In the genomic region with DNA sequence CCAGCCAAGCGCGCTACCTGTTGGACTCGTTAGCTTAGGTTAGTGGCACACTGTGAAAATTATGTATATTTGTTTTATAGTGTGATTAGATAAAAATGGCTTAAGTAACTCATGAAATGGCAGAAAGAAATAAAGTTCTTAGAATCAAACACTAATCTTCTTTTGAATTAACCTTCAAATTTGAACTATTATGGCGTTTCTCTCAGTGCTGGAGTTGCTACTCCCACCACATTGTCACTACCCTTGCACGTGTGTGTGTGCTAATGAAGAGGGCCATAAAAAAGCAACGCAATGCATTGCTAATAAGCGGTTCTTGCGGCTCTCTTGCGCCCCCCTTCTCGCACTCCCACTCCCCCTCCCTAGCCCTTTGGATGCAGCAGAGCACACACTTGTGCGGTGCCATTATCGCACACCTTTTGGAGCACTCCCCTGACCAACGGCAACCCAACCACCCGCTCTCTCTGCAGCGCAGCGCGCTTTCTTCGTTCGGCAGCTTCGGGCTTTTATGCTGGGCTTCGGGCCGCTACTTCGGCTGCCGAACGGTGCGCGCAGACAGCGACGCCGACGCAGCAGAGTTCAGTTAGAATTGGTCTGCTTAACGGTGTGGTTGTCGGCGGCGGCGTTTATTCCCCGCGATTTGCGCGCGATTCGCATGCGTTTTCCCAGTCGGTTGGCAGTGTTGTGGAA, we compare ENCODE assay signal across 1 fruit fly cellular context.
A peak's percentile ranks its signal among the peaks of the same experiment; 100 is the strongest.
TF ChIP-seq lines count a peak whose summit lies in the region.

No protein-coding gene starts in this region.

TF ChIP-seq in whole organism, embryonic, 481 proteins besides CTCF, POLR2A, EP300 and RAD21 (continued from another document and continues in another):
- TF ChIP-seq schlank (tag; optimal IDR thresholded peaks at IDR 0.05; lab: Kevin White, UChicago) (no peak), NC2α (GFP tag; optimal IDR thresholded peaks at IDR 0.05; lab: Kevin White, UChicago) (peak; percentile 74), CG14860 (GFP tag; IDR thresholded peaks at IDR 0.05; lab: Robert Waterston, UW; ENCODE audit: partially characterized antibody) (no peak), fd96Cb (tag; optimal IDR thresholded peaks at IDR 0.05; lab: Kevin White, UChicago) (peak; percentile 93), HmgZ (tag; optimal IDR thresholded peaks at IDR 0.05; lab: Kevin White, UChicago) (peak; percentile 62), Ptx1 (GFP tag; IDR thresholded peaks at IDR 0.05; lab: Robert Waterston, UW) (peak; percentile 94), slou (GFP tag; optimal IDR thresholded peaks at IDR 0.05; lab: Kevin White, UChicago) (peak; percentile 51), Oaz (GFP tag; IDR thresholded peaks at IDR 0.05; lab: Robert Waterston, UW) (peak; percentile 82), CG10543 (GFP tag; optimal IDR thresholded peaks at IDR 0.05; lab: Kevin White, UChicago) (peak; percentile 64), CG12659 (GFP tag; optimal IDR thresholded peaks at IDR 0.05; lab: Kevin White, UChicago) (peak; percentile 88), lmd (GFP tag; IDR thresholded peaks at IDR 0.05; lab: Robert Waterston, UW) (peak; percentile 90), gce (GFP tag; IDR thresholded peaks at IDR 0.05; lab: Robert Waterston, UW) (peak; percentile 87), emc (GFP tag; optimal IDR thresholded peaks at IDR 0.05; lab: Kevin White, UChicago) (peak; percentile 13), CG18476 (GFP tag; optimal IDR thresholded peaks at IDR 0.05; lab: Kevin White, UChicago) (peak; percentile 78), chif (GFP tag; optimal IDR thresholded peaks at IDR 0.05; lab: Kevin White, UChicago) (peak; percentile 85 to 91), ftz-f1 (GFP tag; optimal IDR thresholded peaks at IDR 0.05; lab: Kevin White, UChicago) (peak; percentile 11), onecut (GFP tag; IDR thresholded peaks at IDR 0.05; lab: Robert Waterston, UW) (peak; percentile 89), Hand (GFP tag; optimal IDR thresholded peaks at IDR 0.05; lab: Kevin White, UChicago) (peak; percentile 28), phol (tag; optimal IDR thresholded peaks at IDR 0.05; lab: Kevin White, UChicago) (peak; percentile 93), CG17385 (GFP tag; optimal IDR thresholded peaks at IDR 0.05; lab: Kevin White, UChicago) (peak; percentile 88), NC2β (GFP tag; optimal IDR thresholded peaks at IDR 0.05; lab: Kevin White, UChicago) (peak; percentile 89), sc (optimal IDR thresholded peaks at IDR 0.05; lab: Kevin White, UChicago) (no peak), sc (GFP tag; optimal IDR thresholded peaks at IDR 0.05; lab: Kevin White, UChicago) (peak; percentile 89), CG11696 (GFP tag; IDR thresholded peaks at IDR 0.05; lab: Robert Waterston, UW) (peak; percentile 75), Sin3A (optimal IDR thresholded peaks at IDR 0.05; lab: Kevin White, UChicago) (no peak), cato (GFP tag; optimal IDR thresholded peaks at IDR 0.05; lab: Kevin White, UChicago; ENCODE audit: borderline replicate concordance) (peak; percentile 83), CG11093 (GFP tag; IDR thresholded peaks at IDR 0.05; lab: Robert Waterston, UW) (peak; percentile 88), CG4424 (GFP tag; optimal IDR thresholded peaks at IDR 0.05; lab: Kevin White, UChicago) (peak; percentile 94), Sry-δ (GFP tag; optimal IDR thresholded peaks at IDR 0.05; lab: Kevin White, UChicago) (peak; percentile 58), CG12219 (GFP tag; optimal IDR thresholded peaks at IDR 0.05; lab: Kevin White, UChicago) (peak; percentile 88), Side (GFP tag; optimal IDR thresholded peaks at IDR 0.05; lab: Kevin White, UChicago) (peak; percentile 86), psq (GFP tag; optimal IDR thresholded peaks at IDR 0.05; lab: Kevin White, UChicago) (peak; percentile 58), Asciz (GFP tag; optimal IDR thresholded peaks at IDR 0.05; lab: Kevin White, UChicago) (peak; percentile 93), CG9876 (GFP tag; optimal IDR thresholded peaks at IDR 0.05; lab: Kevin White, UChicago) (peak; percentile 60), fru (optimal IDR thresholded peaks at IDR 0.05; lab: Kevin White, UChicago) (no peak), CG5953 (GFP tag; IDR thresholded peaks at IDR 0.05; lab: Robert Waterston, UW) (peak; percentile 90), Dfd (GFP tag; optimal IDR thresholded peaks at IDR 0.05; lab: Kevin White, UChicago) (no peak), ap (GFP tag; IDR thresholded peaks at IDR 0.05; lab: Robert Waterston, UW) (peak; percentile 91), danr (GFP tag; IDR thresholded peaks at IDR 0.05; lab: Robert Waterston, UW) (peak; percentile 87), CG8290 (GFP tag; optimal IDR thresholded peaks at IDR 0.05; lab: Kevin White, UChicago) (peak; percentile 67), CG8290 (tag; optimal IDR thresholded peaks at IDR 0.05; lab: Kevin White, UChicago) (peak in 1 of 2 experiments; percentile 68), Ssrp (tag; optimal IDR thresholded peaks at IDR 0.05; lab: Kevin White, UChicago) (peak; percentile 92), CG18599 (GFP tag; optimal IDR thresholded peaks at IDR 0.05; lab: Kevin White, UChicago) (peak; percentile 82), lbe (GFP tag; optimal IDR thresholded peaks at IDR 0.05; lab: Kevin White, UChicago) (no peak), MESR4 (GFP tag; optimal IDR thresholded peaks at IDR 0.05; lab: Kevin White, UChicago) (peak; percentile 23), CG1603 (tag; optimal IDR thresholded peaks at IDR 0.05; lab: Kevin White, UChicago) (peak; percentile 95), dan (GFP tag; IDR thresholded peaks at IDR 0.05; lab: Robert Waterston, UW) (peak; percentile 52; the same call in 1 of the 2 replicates), da (GFP tag; optimal IDR thresholded peaks at IDR 0.05; lab: Kevin White, UChicago) (peak; percentile 75), vvl (GFP tag; IDR thresholded peaks at IDR 0.05; lab: Robert Waterston, UW) (peak; percentile 97), CG13123 (GFP tag; optimal IDR thresholded peaks at IDR 0.05; lab: Kevin White, UChicago) (peak; percentile 84), unpg (GFP tag; optimal IDR thresholded peaks at IDR 0.05; lab: Kevin White, UChicago) (peak; percentile 94), CG6813 (GFP tag; optimal IDR thresholded peaks at IDR 0.05; lab: Kevin White, UChicago) (peak; percentile 77), CG34376 (GFP tag; optimal IDR thresholded peaks at IDR 0.05; lab: Kevin White, UChicago) (peak; percentile 36), gfzf (GFP tag; optimal IDR thresholded peaks at IDR 0.05; lab: Kevin White, UChicago) (no peak), Bgb (GFP tag; IDR thresholded peaks at IDR 0.05; lab: Robert Waterston, UW; ENCODE audit: partially characterized antibody) (peak; percentile 43; the same call in 1 of the 2 replicates), yki (optimal IDR thresholded peaks at IDR 0.05; lab: Kevin White, UChicago) (no peak), YL-1 (GFP tag; optimal IDR thresholded peaks at IDR 0.05; lab: Kevin White, UChicago) (peak; percentile 26), TFAM (GFP tag; optimal IDR thresholded peaks at IDR 0.05; lab: Kevin White, UChicago) (peak; percentile 66), abd-A (tag; optimal IDR thresholded peaks at IDR 0.05; lab: Kevin White, UChicago) (peak; percentile 53), CG17829 (tag; optimal IDR thresholded peaks at IDR 0.05; lab: Kevin White, UChicago) (peak; percentile 92), CG2889 (GFP tag; IDR thresholded peaks at IDR 0.05; lab: Robert Waterston, UW) (peak; percentile 83), HLH54F (GFP tag; optimal IDR thresholded peaks at IDR 0.05; lab: Kevin White, UChicago) (peak; percentile 57), hb (GFP tag; IDR thresholded peaks at IDR 0.05; lab: Robert Waterston, UW; ENCODE audit: partially characterized antibody) (no peak), insv (GFP tag; optimal IDR thresholded peaks at IDR 0.05; lab: Kevin White, UChicago) (no peak), CG5180 (GFP tag; optimal IDR thresholded peaks at IDR 0.05; lab: Kevin White, UChicago) (peak; percentile 81), Hsf (GFP tag; optimal IDR thresholded peaks at IDR 0.05; lab: Kevin White, UChicago) (peak; percentile 90), pnt (GFP tag; optimal IDR thresholded peaks at IDR 0.05; lab: Kevin White, UChicago) (peak; percentile 92), CG3163 (GFP tag; optimal IDR thresholded peaks at IDR 0.05; lab: Kevin White, UChicago) (peak; percentile 59), slbo (GFP tag; IDR thresholded peaks at IDR 0.05; lab: Robert Waterston, UW) (peak; percentile 88), Nf-YC (tag; optimal IDR thresholded peaks at IDR 0.05; lab: Kevin White, UChicago) (peak; percentile 36), Hmr (GFP tag; optimal IDR thresholded peaks at IDR 0.05; lab: Kevin White, UChicago) (peak; percentile 66), mam (GFP tag; optimal IDR thresholded peaks at IDR 0.05; lab: Kevin White, UChicago) (peak; percentile 85), CG7271 (tag; optimal IDR thresholded peaks at IDR 0.05; lab: Kevin White, UChicago) (peak; percentile 69), sna (GFP tag; IDR thresholded peaks at IDR 0.05; lab: Robert Waterston, UW; ENCODE audit: partially characterized antibody) (no peak), seq (GFP tag; IDR thresholded peaks at IDR 0.05; lab: Robert Waterston, UW) (peak; percentile 87), croc (GFP tag; conservative IDR thresholded peaks at IDR 0.05; lab: Robert Waterston, UW) (peak; percentile 91), vnd (GFP tag; IDR thresholded peaks at IDR 0.05; lab: Robert Waterston, UW; ENCODE audit: partially characterized antibody) (0 out of 3 replicates have a peak, but pooled peaks have one; percentile 25), Jarid2 (GFP tag; optimal IDR thresholded peaks at IDR 0.05; lab: Kevin White, UChicago) (peak; percentile 91), B-H2 (GFP tag; optimal IDR thresholded peaks at IDR 0.05; lab: Kevin White, UChicago) (no peak), CG3847 (GFP tag; IDR thresholded peaks at IDR 0.05; lab: Robert Waterston, UW) (peak; percentile 83), CG7745 (tag; optimal IDR thresholded peaks at IDR 0.05; lab: Kevin White, UChicago) (no peak), NFAT (GFP tag; IDR thresholded peaks at IDR 0.05; lab: Robert Waterston, UW) (0 out of 2 replicates have a peak, but pooled peaks have one; percentile 42), CG7372 (GFP tag; IDR thresholded peaks at IDR 0.05; lab: Robert Waterston, UW) (peak; percentile 85), CG12155 (GFP tag; optimal IDR thresholded peaks at IDR 0.05; lab: Kevin White, UChicago) (peak; percentile 76), jing (GFP tag; optimal IDR thresholded peaks at IDR 0.05; lab: Kevin White, UChicago) (peak; percentile 89), ttk (GFP tag; IDR thresholded peaks at IDR 0.05; lab: Robert Waterston, UW) (peak; percentile 94), CG31441 (GFP tag; IDR thresholded peaks at IDR 0.05; lab: Robert Waterston, UW) (peak; percentile 95), MBD-R2 (GFP tag; IDR thresholded peaks at IDR 0.05; lab: Robert Waterston, UW) (peak; percentile 54; the same call in 1 of the 2 replicates), zen2 (GFP tag; IDR thresholded peaks at IDR 0.05; lab: Robert Waterston, UW; ENCODE audit: partially characterized antibody) (peak; percentile 36; the same call in 1 of the 3 replicates), CG15514 (GFP tag; optimal IDR thresholded peaks at IDR 0.05; lab: Kevin White, UChicago) (peak; percentile 52), Sox100B (GFP tag; optimal IDR thresholded peaks at IDR 0.05; lab: Kevin White, UChicago) (peak; percentile 87), ato (GFP tag; IDR thresholded peaks at IDR 0.05; lab: Robert Waterston, UW; ENCODE audit: partially characterized antibody) (0 out of 2 replicates have a peak, but pooled peaks have one; percentile 30), Sry-β (GFP tag; optimal IDR thresholded peaks at IDR 0.05; lab: Kevin White, UChicago) (peak; percentile 57), z (GFP tag; IDR thresholded peaks at IDR 0.05; lab: Robert Waterston, UW) (no peak), ken (GFP tag; IDR thresholded peaks at IDR 0.05; lab: Robert Waterston, UW) (peak; percentile 93), tap (tag; optimal IDR thresholded peaks at IDR 0.05; lab: Kevin White, UChicago) (peak; percentile 89), H15 (GFP tag; IDR thresholded peaks at IDR 0.05; lab: Robert Waterston, UW) (peak; percentile 92), toy (GFP tag; IDR thresholded peaks at IDR 0.05; lab: Robert Waterston, UW) (peak; percentile 63; the same call in 1 of the 2 replicates), CG4617 (GFP tag; optimal IDR thresholded peaks at IDR 0.05; lab: Kevin White, UChicago; ENCODE audit: borderline replicate concordance) (peak; percentile 68), NK7.1 (GFP tag; optimal IDR thresholded peaks at IDR 0.05; lab: Kevin White, UChicago) (peak; percentile 67), kah (GFP tag; optimal IDR thresholded peaks at IDR 0.05; lab: Kevin White, UChicago) (peak; percentile 74), Spps (tag; optimal IDR thresholded peaks at IDR 0.05; lab: Kevin White, UChicago) (peak; percentile 88), al (GFP tag; IDR thresholded peaks at IDR 0.05; lab: Robert Waterston, UW) (peak; percentile 38; the same call in 1 of the 2 replicates), Doc3 (GFP tag; IDR thresholded peaks at IDR 0.05; lab: Robert Waterston, UW; ENCODE audit: partially characterized antibody) (no peak), dimm (GFP tag; IDR thresholded peaks at IDR 0.05; lab: Robert Waterston, UW) (peak; percentile 88), CG33557 (GFP tag; optimal IDR thresholded peaks at IDR 0.05; lab: Kevin White, UChicago) (peak; percentile 57), Pdp1 (GFP tag; optimal IDR thresholded peaks at IDR 0.05; lab: Kevin White, UChicago) (peak; percentile 86 to 90), CG12942 (GFP tag; optimal IDR thresholded peaks at IDR 0.05; lab: Kevin White, UChicago) (peak; percentile 81), CG30431 (GFP tag; optimal IDR thresholded peaks at IDR 0.05; lab: Kevin White, UChicago) (peak; percentile 83), CG7839 (tag; optimal IDR thresholded peaks at IDR 0.05; lab: Kevin White, UChicago) (peak; percentile 92), kay (GFP tag; optimal IDR thresholded peaks at IDR 0.05; lab: Kevin White, UChicago) (peak; percentile 68), lola (GFP tag; optimal IDR thresholded peaks at IDR 0.05; lab: Kevin White, UChicago) (peak in 1 of 3 experiments; percentile 89), CG18262 (tag; optimal IDR thresholded peaks at IDR 0.05; lab: Kevin White, UChicago) (peak; percentile 94), Rx (GFP tag; IDR thresholded peaks at IDR 0.05; lab: Robert Waterston, UW) (peak; percentile 91), Fer1 (GFP tag; optimal IDR thresholded peaks at IDR 0.05; lab: Kevin White, UChicago) (peak; percentile 75), Deaf1 (tag; optimal IDR thresholded peaks at IDR 0.05; lab: Kevin White, UChicago) (peak; percentile 100), CG7556 (GFP tag; optimal IDR thresholded peaks at IDR 0.05; lab: Kevin White, UChicago) (peak; percentile 92), sim (GFP tag; IDR thresholded peaks at IDR 0.05; lab: Robert Waterston, UW) (peak; percentile 86), CG12769 (tag; optimal IDR thresholded peaks at IDR 0.05; lab: Kevin White, UChicago) (peak; percentile 66), Optix (GFP tag; IDR thresholded peaks at IDR 0.05; lab: Robert Waterston, UW) (peak; percentile 89)
